Fruit fly (Drosophila melanogaster) whole organism, adult: ENCODE data around the gene CG16798.

Experiments
- CG12768 ChIP-seq: fragments of 200-800 bp; sonication (Bioruptor generic); optimal IDR thresholded peaks from 2 replicates; lab custom pipeline; 2017; ENCODE audit warnings: missing biosample characterization, missing genetic modification characterization, mild to moderate bottlenecking, moderate library complexity, missing genetic modification reagents
- Mnt ChIP-seq: fragments of 200-800 bp; sonication (Bioruptor generic); optimal IDR thresholded peaks from 2 replicates; lab custom pipeline; 2016; ENCODE audit warnings: missing biosample characterization, mild to moderate bottlenecking, missing genetic modification characterization
- cic ChIP-seq: fragments of 200-800 bp; sonication (Bioruptor generic); optimal IDR thresholded peaks from 2 replicates; lab custom pipeline; 2017; ENCODE audit warnings: missing biosample characterization, mild to moderate bottlenecking, missing genetic modification characterization, moderate library complexity
- cnc ChIP-seq, 2 experiments: fragments of >200 bp; optimal IDR thresholded peaks; 2 replicates each; lab custom pipeline; 2017
- kay ChIP-seq: fragments of 200-800 bp; sonication (Bioruptor generic); peaks from one replicate; lab custom pipeline; 2016; ENCODE audit warnings: missing biosample characterization, missing genetic modification characterization, borderline replicate concordance
- toe ChIP-seq: fragments of 200-800 bp; sonication (Bioruptor generic); optimal IDR thresholded peaks from 2 replicates; lab custom pipeline; 2016; ENCODE audit warnings: missing biosample characterization, missing genetic modification characterization

- TF ChIP-seq cnc (optimal IDR thresholded peaks at IDR 0.05; lab: Kevin White, UChicago) (no peak), CG12768 (GFP tag; lab: Kevin White, UChicago) (no peak), kay (GFP tag; lab: Kevin White, UChicago) (no peak), Mnt (GFP tag; lab: Kevin White, UChicago) (no peak), cic (GFP tag; lab: Kevin White, UChicago) (no peak), toe (GFP tag; lab: Kevin White, UChicago) (no peak)
These were observed 52.5 kb downstream of the CG16798 start for dm6 chr2L:20329612-20330011.
